Worm (Caenorhabditis elegans): ENCODE results near the gene srw-55.

ce11 chrV:15891761-15892160 lies 48.4 kb downstream of the srw-55 start, which contains the start of gene T06C12.12:
- TF ChIP-seq B0310.2 (tag; optimal IDR thresholded peaks at IDR 0.05) (no peak), ama-1 (optimal IDR thresholded peaks at IDR 0.05) (no peak), ceh-13 (GFP tag; optimal IDR thresholded peaks at IDR 0.05) (no peak), hmg-4 (GFP tag; optimal IDR thresholded peaks at IDR 0.05) (no peak), sea-1 (GFP tag; conservative IDR thresholded peaks at IDR 0.05) (no peak), F13C5.2 (tag; optimal IDR thresholded peaks at IDR 0.05) (no peak), flt-1 (GFP tag; IDR thresholded peaks at IDR 0.05) (no peak), hnd-1 (tag; optimal IDR thresholded peaks at IDR 0.05) (no peak), hmbx-1 (tag; optimal IDR thresholded peaks at IDR 0.05) (no peak), pes-1 (GFP tag; IDR thresholded peaks at IDR 0.05) (no peak)

All from whole organism, early embryonic.